Worm (Caenorhabditis elegans): ENCODE data around the gene wbp-2.

Gene wbp-2

DNA sequence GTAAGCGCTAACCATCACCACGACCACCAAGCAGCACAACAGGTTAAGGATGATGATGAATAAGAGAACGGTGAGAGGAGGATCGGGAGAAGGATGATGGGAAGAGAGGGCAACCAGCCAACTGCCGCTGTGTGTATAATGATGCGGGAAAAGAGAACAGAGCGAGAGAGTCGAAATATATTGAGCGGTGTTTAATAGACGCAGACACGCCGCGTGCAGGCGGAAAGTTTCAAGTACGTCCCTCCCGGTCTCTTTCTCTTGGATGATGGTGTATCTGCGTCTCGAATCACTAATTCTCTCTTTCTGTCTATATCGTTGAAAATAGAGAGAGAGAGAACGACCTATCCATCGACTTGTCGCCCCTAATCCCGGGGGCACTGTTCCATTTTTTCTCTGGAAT is 27.1 kb downstream of the wbp-2 start (continued):
- TF ChIP-seq ekl-4 (GFP tag; IDR thresholded peaks at IDR 0.05): 0 out of 2 replicates have a peak, but pooled peaks have one; percentile 23

DNA sequence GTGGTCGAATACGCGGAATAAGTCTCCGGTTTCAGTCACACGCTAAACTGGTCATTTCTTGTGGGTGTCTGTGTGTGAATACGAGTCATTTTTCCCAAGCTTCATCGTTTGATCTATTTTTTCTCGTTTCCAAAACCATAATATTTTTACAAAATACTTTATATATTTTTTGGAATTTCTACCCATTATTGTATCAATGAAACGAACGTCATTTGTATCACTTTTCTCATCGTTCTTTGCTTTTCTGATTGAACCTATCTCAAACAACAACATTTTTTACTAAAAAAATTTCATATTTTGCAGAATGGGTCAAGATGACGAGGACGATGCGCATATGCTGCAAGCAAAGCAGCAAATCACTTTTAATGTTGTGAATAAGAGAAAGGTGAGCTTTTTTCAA is 28.7 kb downstream of the wbp-2 start, which contains the start of gene mel-11:
Gene mel-11, plus strand, starts transcription at position 301 of the 400 bp plus-strand sequence.
- TF ChIP-seq nfyb-1 (GFP tag; IDR thresholded peaks at IDR 0.05): no peak
- no peak for TF ChIP-seq gei-17 (GFP tag; optimal IDR thresholded peaks at IDR 0.05)
- no peak for TF ChIP-seq ztf-25 (GFP tag; IDR thresholded peaks at IDR 0.05)
- no peak for TF ChIP-seq egrh-3 (GFP tag; IDR thresholded peaks at IDR 0.05)
- TF ChIP-seq somi-1 (GFP tag; optimal IDR thresholded peaks at IDR 0.05): no peak
- TF ChIP-seq F23B12.7 (tag; optimal IDR thresholded peaks at IDR 0.05; ENCODE audit: insufficient read depth): no peak
- TF ChIP-seq hlh-26 (GFP tag; conservative IDR thresholded peaks at IDR 0.05): no peak
- no peak for TF ChIP-seq die-1 (tag; optimal IDR thresholded peaks at IDR 0.05)
- no peak for TF ChIP-seq F33H1.4 (GFP tag; IDR thresholded peaks at IDR 0.05)
- TF ChIP-seq aptf-2 (GFP tag; conservative IDR thresholded peaks at IDR 0.05): no peak
- no peak for TF ChIP-seq Y53G8AR.9 (GFP tag; conservative IDR thresholded peaks at IDR 0.05)
- TF ChIP-seq mxl-1 (tag; optimal IDR thresholded peaks at IDR 0.05): no peak
- TF ChIP-seq zfh-2 (GFP tag; conservative IDR thresholded peaks at IDR 0.05): no peak
- TF ChIP-seq ztf-6 (GFP tag; IDR thresholded peaks at IDR 0.05): no peak
- no peak for TF ChIP-seq hlh-12 (tag; optimal IDR thresholded peaks at IDR 0.05)
- TF ChIP-seq lsy-27 (tag; optimal IDR thresholded peaks at IDR 0.05; ENCODE audit: borderline replicate concordance, insufficient read depth): no peak
- no peak for TF ChIP-seq ztf-28 (GFP tag; IDR thresholded peaks at IDR 0.05)
- TF ChIP-seq him-1 (tag; optimal IDR thresholded peaks at IDR 0.05): no peak
- TF ChIP-seq Y95B8A.8 (GFP tag; IDR thresholded peaks at IDR 0.05): no peak

DNA sequence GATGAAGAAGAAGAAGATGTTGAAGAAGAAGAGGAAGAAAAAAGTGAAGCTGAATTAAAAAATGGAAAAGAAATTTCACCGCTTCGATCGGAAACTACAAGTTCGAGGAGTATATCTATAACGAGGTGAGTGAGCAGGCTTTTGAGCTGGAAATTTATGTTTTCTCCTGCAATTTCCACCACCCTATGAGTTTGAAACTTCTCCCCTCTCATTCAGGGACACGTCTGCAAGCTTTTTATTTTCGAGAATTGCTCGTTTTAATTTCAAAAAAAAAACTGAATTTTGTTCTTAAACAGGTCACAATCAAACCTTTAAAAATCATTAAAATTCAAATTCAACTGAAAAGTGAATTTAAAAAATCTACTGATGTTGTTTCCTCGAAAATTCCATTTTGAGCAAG is 32.7 kb downstream of the wbp-2 start:
- no peak for TF ChIP-seq F10E7.11 (tag; optimal IDR thresholded peaks at IDR 0.05)
- no peak for TF ChIP-seq ama-1 (optimal IDR thresholded peaks at IDR 0.05)
- no peak for TF ChIP-seq ama-1 (GFP tag; optimal IDR thresholded peaks at IDR 0.05)

DNA sequence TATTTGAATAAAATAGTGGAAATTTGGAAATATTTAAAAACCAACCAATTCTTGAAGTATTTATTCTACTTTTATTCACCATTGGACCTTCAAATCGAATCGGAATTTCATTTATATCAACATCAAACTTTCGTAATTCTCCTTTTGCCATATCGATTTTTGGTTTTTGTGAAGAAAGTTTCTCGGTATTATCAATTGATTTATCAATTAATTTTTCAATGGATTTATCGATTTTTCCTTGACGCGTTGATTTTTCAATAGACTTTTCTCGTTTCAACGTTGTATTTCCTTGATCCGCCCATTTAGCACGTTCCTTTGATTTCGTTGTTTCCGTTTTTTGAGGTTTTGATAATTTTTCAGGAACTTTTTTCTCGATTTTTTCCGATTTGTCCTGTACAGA is 39.8 kb downstream of the wbp-2 start:
- TF ChIP-seq B0035.1 (tag; optimal IDR thresholded peaks at IDR 0.05) (no peak), madf-6 (GFP tag; IDR thresholded peaks at IDR 0.05) (no peak), F57C9.4 (tag; optimal IDR thresholded peaks at IDR 0.05) (no peak), T07F8.4 (tag; optimal IDR thresholded peaks at IDR 0.05) (no peak), Y53F4B.3 (GFP tag; IDR thresholded peaks at IDR 0.05) (no peak), mes-4 (tag; optimal IDR thresholded peaks at IDR 0.05) (no peak), let-526 (GFP tag; IDR thresholded peaks at IDR 0.05) (no peak), chd-7 (tag; optimal IDR thresholded peaks at IDR 0.05) (no peak), K11D2.4 (GFP tag; IDR thresholded peaks at IDR 0.05) (no peak), nhr-27 (tag; optimal IDR thresholded peaks at IDR 0.05) (no peak), Y56A3A.18 (GFP tag; IDR thresholded peaks at IDR 0.05) (no peak), bed-1 (GFP tag; IDR thresholded peaks at IDR 0.05) (no peak), ztf-25 (GFP tag; IDR thresholded peaks at IDR 0.05) (no peak), sdz-38 (tag; optimal IDR thresholded peaks at IDR 0.05) (no peak), ztf-26 (tag; optimal IDR thresholded peaks at IDR 0.05) (no peak), tlf-1 (GFP tag; optimal IDR thresholded peaks at IDR 0.05) (no peak), bed-2 (GFP tag; IDR thresholded peaks at IDR 0.05) (no peak), ztf-18 (tag; optimal IDR thresholded peaks at IDR 0.05) (no peak)

All from whole organism, young adult.